Worm (Caenorhabditis elegans) whole organism, L2 larva: ENCODE results near the gene cdh-8.

Experiments
- C34F6.9 ChIP-seq: fragments of 150-350 bp; optimal IDR thresholded peaks from 2 replicates; lab custom pipeline; 2014; ENCODE audit warnings: missing biosample characterization, missing genetic modification characterization
- F13H6.1 ChIP-seq: sonication (generic microtip); optimal IDR thresholded peaks from 2 replicates; lab custom pipeline; 2016; ENCODE audit warnings: missing genetic modification characterization, missing compliant biosample characterization
- Y55F3AM.14 ChIP-seq: fragments of 200-800 bp; sonication (Bioruptor generic); optimal IDR thresholded peaks from 2 replicates; lab custom pipeline; 2018; ENCODE audit warnings: mild to moderate bottlenecking, missing genetic modification characterization, missing compliant biosample characterization
- ZK546.5 ChIP-seq: sonication (generic microtip); optimal IDR thresholded peaks from 2 replicates; lab custom pipeline; 2017; ENCODE audit warnings: missing biosample characterization, missing genetic modification characterization
- alr-1 ChIP-seq: fragments of 150-350 bp; optimal IDR thresholded peaks from 2 replicates; lab custom pipeline; 2014; ENCODE audit warnings: missing biosample characterization, missing genetic modification characterization
- aly-2 ChIP-seq: fragments of 150-350 bp; optimal IDR thresholded peaks from 2 replicates; lab custom pipeline; 2014; ENCODE audit warnings: missing biosample characterization, missing genetic modification characterization
- ama-1 ChIP-seq: fragments of 150-350 bp; optimal IDR thresholded peaks from 2 replicates; lab custom pipeline; 2018; ENCODE audit warnings: inconsistent platforms
- ceh-16 ChIP-seq: fragments of 150-350 bp; optimal IDR thresholded peaks from 2 replicates; lab custom pipeline; 2014; ENCODE audit warnings: missing biosample characterization, missing genetic modification characterization
- ceh-82 ChIP-seq: fragments of 150-350 bp; optimal IDR thresholded peaks from 2 replicates; lab custom pipeline; 2014; ENCODE audit warnings: missing biosample characterization, missing genetic modification characterization
- crh-2 ChIP-seq: sonication (generic microtip); optimal IDR thresholded peaks from 2 replicates; lab custom pipeline; 2017; ENCODE audit warnings: missing biosample characterization, missing genetic modification characterization
- dmd-4 ChIP-seq: sonication (generic microtip); optimal IDR thresholded peaks from 2 replicates; lab custom pipeline; 2017; ENCODE audit warnings: missing biosample characterization, missing genetic modification characterization
- egl-27 ChIP-seq: sonication (generic microtip); optimal IDR thresholded peaks from 3 replicates; lab custom pipeline; 2017; ENCODE audit warnings: missing biosample characterization, missing genetic modification reagents, missing genetic modification characterization
- elt-1 ChIP-seq: fragments of 150-350 bp; optimal IDR thresholded peaks from 2 replicates; lab custom pipeline; 2014; ENCODE audit warnings: missing biosample characterization, missing genetic modification characterization
- elt-3 ChIP-seq: sonication (generic microtip); optimal IDR thresholded peaks from 2 replicates; lab custom pipeline; 2017; ENCODE audit warnings: missing biosample characterization, missing genetic modification characterization
- fos-1 ChIP-seq: fragments of 150-350 bp; optimal IDR thresholded peaks from 2 replicates; lab custom pipeline; 2014; ENCODE audit warnings: missing biosample characterization, missing genetic modification characterization
- gmeb-1 ChIP-seq: fragments of 150-350 bp; optimal IDR thresholded peaks from 2 replicates; lab custom pipeline; 2014; ENCODE audit warnings: missing biosample characterization, missing genetic modification characterization
- lin-11 ChIP-seq: fragments of 150-350 bp; sonication (generic microtip); optimal IDR thresholded peaks from 2 replicates; lab custom pipeline; 2014; ENCODE audit warnings: missing biosample characterization, missing genetic modification characterization, inconsistent platforms, mixed read lengths
- lin-13 ChIP-seq: fragments of 150-350 bp; optimal IDR thresholded peaks from 2 replicates; lab custom pipeline; 2014; ENCODE audit warnings: missing biosample characterization, missing genetic modification reagents, missing genetic modification characterization
- lin-39 ChIP-seq: fragments of 150-350 bp; optimal IDR thresholded peaks from 2 replicates; lab custom pipeline; 2014; ENCODE audit warnings: missing biosample characterization, missing genetic modification reagents, missing genetic modification characterization
- lsy-2 ChIP-seq, 2 experiments: fragments of 150-350 bp in 1 of 2; sonication (generic microtip) in 1 of 2; optimal IDR thresholded peaks; 2 replicates each; lab custom pipeline; 2014 to 2017; ENCODE audit warnings: missing biosample characterization in 2 of 2, missing genetic modification characterization in 2 of 2
- mab-5 ChIP-seq: fragments of 150-350 bp; optimal IDR thresholded peaks from 2 replicates; lab custom pipeline; 2014; ENCODE audit warnings: missing biosample characterization, missing genetic modification characterization
- mbf-1 ChIP-seq: sonication (generic microtip); optimal IDR thresholded peaks from 2 replicates; lab custom pipeline; 2017; ENCODE audit warnings: missing biosample characterization, missing genetic modification characterization
- mdl-1 ChIP-seq, 2 experiments: fragments of 150-350 bp in 1 of 2; sonication (generic microtip) in 1 of 2; optimal IDR thresholded peaks; 2 replicates each; lab custom pipeline; 2017; ENCODE audit warnings: missing biosample characterization in 2 of 2, missing genetic modification characterization in 2 of 2
- nhr-12 ChIP-seq: fragments of 150-350 bp; optimal IDR thresholded peaks from 2 replicates; lab custom pipeline; 2014; ENCODE audit warnings: missing biosample characterization, missing genetic modification characterization
- nhr-129 ChIP-seq: fragments of 150-350 bp; optimal IDR thresholded peaks from 2 replicates; lab custom pipeline; 2014; ENCODE audit warnings: missing biosample characterization, missing genetic modification characterization
- nhr-21 ChIP-seq: fragments of 150-350 bp; optimal IDR thresholded peaks from 2 replicates; lab custom pipeline; 2014; ENCODE audit warnings: missing biosample characterization, missing genetic modification characterization
- nhr-23 ChIP-seq: fragments of 150-350 bp; optimal IDR thresholded peaks from 2 replicates; lab custom pipeline; 2014; ENCODE audit warnings: missing biosample characterization, missing genetic modification reagents, missing genetic modification characterization
- nhr-237 ChIP-seq: fragments of 150-350 bp; optimal IDR thresholded peaks from 2 replicates; lab custom pipeline; 2014; ENCODE audit warnings: missing biosample characterization, missing genetic modification characterization
- nhr-25 ChIP-seq: fragments of 150-350 bp; sonication (generic microtip); optimal IDR thresholded peaks from 3 replicates; lab custom pipeline; 2014; ENCODE audit warnings: missing biosample characterization, missing genetic modification characterization
- sem-4 ChIP-seq: fragments of 150-350 bp; optimal IDR thresholded peaks from 2 replicates; lab custom pipeline; 2014; ENCODE audit warnings: missing biosample characterization, missing genetic modification reagents, missing genetic modification characterization
- sma-3 ChIP-seq: sonication (generic microtip); optimal IDR thresholded peaks from 2 replicates; lab custom pipeline; 2016; ENCODE audit warnings: missing genetic modification reagents, missing genetic modification characterization, missing compliant biosample characterization
- sma-9 ChIP-seq, 2 experiments: fragments of 150-350 bp in 1 of 2; sonication (generic microtip) in 1 of 2; optimal IDR thresholded peaks; 2 replicates each; lab custom pipeline; 2014 to 2016; ENCODE audit warnings: missing genetic modification characterization in 2 of 2, mild to moderate bottlenecking in 1 of 2, missing biosample characterization in 1 of 2, missing compliant biosample characterization in 1 of 2, missing genetic modification reagents in 1 of 2, moderate library complexity in 1 of 2
- snpc-4 ChIP-seq: fragments of 150-350 bp; optimal IDR thresholded peaks from 2 replicates; lab custom pipeline; 2014; ENCODE audit warnings: missing biosample characterization, missing genetic modification characterization
- unc-39 ChIP-seq: fragments of 150-350 bp; optimal IDR thresholded peaks from 2 replicates; lab custom pipeline; 2014; ENCODE audit warnings: missing biosample characterization, missing genetic modification characterization
- unc-62 ChIP-seq: fragments of 150-350 bp; optimal IDR thresholded peaks from 2 replicates; lab custom pipeline; 2014; ENCODE audit warnings: missing biosample characterization, missing genetic modification reagents, missing genetic modification characterization
- zag-1 ChIP-seq: fragments of 150-350 bp; optimal IDR thresholded peaks from 2 replicates; lab custom pipeline; 2014; ENCODE audit warnings: missing biosample characterization, missing genetic modification characterization

The cdh-8 gene

ce11 chrIV:296849-297248 is 42.8 kb upstream of the cdh-8 start (continued):
- no peak for TF ChIP-seq unc-62 (GFP tag; lab: Kevin White, UChicago)
- TF ChIP-seq zag-1 (tag; lab: Kevin White, UChicago) = no peak
- TF ChIP-seq nhr-25 = no peak
- TF ChIP-seq Y55F3AM.14 = no peak

- TF ChIP-seq nhr-129 (tag; lab: Kevin White, UChicago) = no peak
- TF ChIP-seq, all 48 proteins: peak for 0
Observed at ce11 chrIV:298204-298603, 41.4 kb upstream of the cdh-8 start, which contains the start of gene pnp-1. TSS of gene pnp-1 (minus strand) at chrIV:298304.

- TF ChIP-seq sma-9 (GFP tag; optimal IDR thresholded peaks at IDR 0.05; lab: Kevin White, UChicago) (no peak), sma-9 (tag; optimal IDR thresholded peaks at IDR 0.05; lab: Kevin White, UChicago) (no peak), sem-4 (no peak), lsy-2 (tag; optimal IDR thresholded peaks at IDR 0.05; lab: Kevin White, UChicago) (no peak), mbf-1 (tag; lab: Kevin White, UChicago) (no peak), fos-1 (tag; lab: Kevin White, UChicago) (no peak), lin-11 (tag; lab: Kevin White, UChicago) (no peak), ama-1 (lab: Kevin White, UChicago) (no peak), sma-3 (GFP tag; lab: Kevin White, UChicago) (no peak), ZK546.5 (tag; lab: Kevin White, UChicago) (no peak), ceh-82 (tag; lab: Kevin White, UChicago) (no peak), lin-39 (tag; lab: Kevin White, UChicago) (no peak), aly-2 (tag; lab: Kevin White, UChicago) (no peak), snpc-4 (tag; lab: Kevin White, UChicago) (no peak), Y55F3AM.14 (no peak), elt-3 (tag; lab: Kevin White, UChicago) (no peak), lin-13 (no peak)
Observed at ce11 chrIV:299190-299589, 40.4 kb upstream of the cdh-8 start.

ce11 chrIV:300307-300706 is 39.3 kb upstream of the cdh-8 start:
- TF ChIP-seq ceh-16 (tag; lab: Kevin White, UChicago) (no peak), sma-9 (GFP tag; optimal IDR thresholded peaks at IDR 0.05; lab: Kevin White, UChicago) (peak; percentile 24), sma-9 (tag; optimal IDR thresholded peaks at IDR 0.05; lab: Kevin White, UChicago) (no peak), lin-13 (no peak)

- TF ChIP-seq dmd-4 (tag; lab: Kevin White, UChicago) = no peak
- peak; percentile 51 for TF ChIP-seq nhr-21 (tag; lab: Kevin White, UChicago)
- TF ChIP-seq sma-3 (GFP tag; lab: Kevin White, UChicago) = no peak
- TF ChIP-seq nhr-23 (tag; lab: Kevin White, UChicago) = no peak
- TF ChIP-seq nhr-12 (tag; lab: Kevin White, UChicago) = no peak
- peak; percentile 70 for TF ChIP-seq sma-9 (GFP tag; optimal IDR thresholded peaks at IDR 0.05; lab: Kevin White, UChicago)
- no peak for TF ChIP-seq sma-9 (tag; optimal IDR thresholded peaks at IDR 0.05; lab: Kevin White, UChicago)
- TF ChIP-seq nhr-237 (tag; lab: Kevin White, UChicago) = no peak
- TF ChIP-seq elt-3 (tag; lab: Kevin White, UChicago) = no peak
- TF ChIP-seq unc-39 = no peak
- TF ChIP-seq mab-5 (tag; lab: Kevin White, UChicago) = no peak
- TF ChIP-seq sem-4 = no peak
- TF ChIP-seq snpc-4 (tag; lab: Kevin White, UChicago) = no peak
- no peak for TF ChIP-seq gmeb-1 (tag; lab: Kevin White, UChicago)
- TF ChIP-seq C34F6.9 = no peak
- no peak for TF ChIP-seq mdl-1 (tag; optimal IDR thresholded peaks at IDR 0.05; lab: Kevin White, UChicago)
- no peak for TF ChIP-seq elt-1 (tag; lab: Kevin White, UChicago)
- TF ChIP-seq F13H6.1 = no peak
- no peak for TF ChIP-seq mbf-1 (tag; lab: Kevin White, UChicago)
- peak; percentile 38 for TF ChIP-seq crh-2 (tag; lab: Kevin White, UChicago)
- peak; percentile 18 for TF ChIP-seq fos-1 (tag; lab: Kevin White, UChicago)
- no peak for TF ChIP-seq egl-27 (tag; lab: Kevin White, UChicago)
- no peak for TF ChIP-seq ZK546.5 (tag; lab: Kevin White, UChicago)
- TF ChIP-seq ceh-82 (tag; lab: Kevin White, UChicago) = no peak
- peak; percentile 27 for TF ChIP-seq nhr-129 (tag; lab: Kevin White, UChicago)
- TF ChIP-seq nhr-25 = peak; percentile 26
- TF ChIP-seq alr-1 (tag; lab: Kevin White, UChicago) = no peak
- TF ChIP-seq aly-2 (tag; lab: Kevin White, UChicago) = no peak
- TF ChIP-seq lin-13 = no peak
Observed at ce11 chrIV:302743-303142, 36.9 kb upstream of the cdh-8 start.
